Fruit fly (Drosophila melanogaster) whole organism, embryonic: ENCODE data around the gene Dred.

Experiments
- CG7556 ChIP-seq: fragments of 200-800 bp; sonication (Bioruptor generic); optimal IDR thresholded peaks from 2 replicates; lab custom pipeline; 2017; ENCODE audit warnings: missing biosample characterization, mild to moderate bottlenecking, missing genetic modification characterization
- twi ChIP-seq: fragments of 200-800 bp; optimal IDR thresholded peaks from 2 replicates; lab custom pipeline; 2019; ENCODE audit warnings: missing biosample characterization, mild to moderate bottlenecking, missing genetic modification characterization, moderate library complexity

- TF ChIP-seq CG7556 (GFP tag; lab: Kevin White, UChicago) (no peak), twi (tag; lab: Kevin White, UChicago) (no peak)
Measured at dm6 chr3L:19556738-19557137, 12.7 kb upstream of the Dred start.
